Worm (Caenorhabditis elegans): ENCODE results near the gene srp-7.

srp-7 gene

DNA sequence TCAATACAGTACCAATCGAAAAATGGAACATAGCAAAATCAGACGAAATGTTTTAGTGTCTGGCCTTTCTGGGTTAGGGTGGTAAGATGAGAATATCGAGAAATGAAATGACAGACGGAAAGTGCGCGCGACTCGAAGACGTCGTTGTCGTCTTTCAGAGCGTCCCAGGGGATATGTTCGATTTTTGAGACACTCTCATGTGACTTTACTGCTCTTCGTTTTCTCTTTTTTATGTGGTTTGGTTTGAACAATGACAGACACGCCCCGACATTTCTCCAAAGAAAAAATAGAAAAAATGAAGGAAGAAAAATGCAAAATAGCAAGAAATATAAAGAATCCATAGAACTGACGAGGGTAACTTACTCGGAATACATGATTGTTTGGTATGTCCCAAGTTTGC, 31.6 kb downstream of the srp-7 start:
- TF ChIP-seq blmp-1 (tag; optimal IDR thresholded peaks at IDR 0.05; ENCODE audit: insufficient read depth) (no peak), mab-5 (tag; optimal IDR thresholded peaks at IDR 0.05) (peak; percentile 17)

DNA sequence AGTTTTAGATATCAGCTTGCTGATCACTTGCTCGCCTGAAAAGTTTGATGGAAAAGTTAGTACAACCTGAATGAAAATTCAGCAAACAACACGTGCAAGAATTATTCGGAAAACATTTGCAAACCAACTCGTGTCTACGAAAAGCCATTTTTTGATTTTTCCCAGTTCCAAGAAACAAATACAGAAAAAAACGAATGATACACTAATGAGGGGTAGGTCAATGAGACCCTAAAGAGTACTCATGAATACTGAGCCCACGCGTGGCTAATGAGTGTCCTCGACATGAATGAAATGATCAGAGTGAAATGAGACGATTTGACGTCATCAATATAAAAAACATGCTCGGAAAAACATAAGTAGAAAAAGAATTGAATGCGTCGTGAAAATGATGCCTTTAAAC, 33.1 kb downstream of the srp-7 start:
- peak; percentile 1 for TF ChIP-seq nhr-21 (tag; optimal IDR thresholded peaks at IDR 0.05)
- TF ChIP-seq crh-2 (tag; optimal IDR thresholded peaks at IDR 0.05): peak; percentile 7
- TF ChIP-seq sma-9 (GFP tag; optimal IDR thresholded peaks at IDR 0.05): peak; percentile 44
- TF ChIP-seq sma-9 (tag; optimal IDR thresholded peaks at IDR 0.05): no peak
- TF ChIP-seq unc-39 (tag; optimal IDR thresholded peaks at IDR 0.05): no peak
- no peak for TF ChIP-seq ztf-4 (tag; optimal IDR thresholded peaks at IDR 0.05)
- TF ChIP-seq F13H6.1 (tag; optimal IDR thresholded peaks at IDR 0.05): no peak
- TF ChIP-seq nhr-23 (tag; optimal IDR thresholded peaks at IDR 0.05): no peak
- TF ChIP-seq nhr-6 (tag; optimal IDR thresholded peaks at IDR 0.05): no peak
- no peak for TF ChIP-seq nhr-237 (tag; optimal IDR thresholded peaks at IDR 0.05)
- TF ChIP-seq nhr-77 (tag; optimal IDR thresholded peaks at IDR 0.05): no peak
- no peak for TF ChIP-seq gmeb-1 (tag; optimal IDR thresholded peaks at IDR 0.05)
- TF ChIP-seq lsy-2 (tag; optimal IDR thresholded peaks at IDR 0.05): peak in 1 of 2 experiments; percentile 28
- no peak for TF ChIP-seq egl-27 (tag; optimal IDR thresholded peaks at IDR 0.05)
- peak; percentile 21 for TF ChIP-seq C34F6.9 (tag; optimal IDR thresholded peaks at IDR 0.05)
- no peak for TF ChIP-seq ceh-16 (tag; optimal IDR thresholded peaks at IDR 0.05)

DNA sequence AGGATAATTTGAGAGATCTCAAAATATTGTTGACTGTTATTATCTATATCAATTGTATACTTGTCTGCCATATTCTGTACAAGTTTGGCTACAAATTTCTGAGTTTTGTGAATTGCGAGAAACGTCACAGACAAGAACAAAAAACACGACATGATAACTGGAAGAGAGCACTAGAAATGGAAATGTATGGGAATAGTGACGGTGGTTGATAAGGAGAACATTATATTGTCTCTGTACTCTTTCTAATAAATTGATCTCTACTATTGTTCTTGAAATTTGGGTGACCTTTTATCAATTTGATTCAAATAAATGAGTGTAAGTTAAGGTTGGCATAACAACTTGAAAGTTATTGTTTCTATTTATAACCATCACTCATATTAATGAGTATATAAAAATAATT, 33.9 kb downstream of the srp-7 start:
- TF ChIP-seq gmeb-1 (tag; optimal IDR thresholded peaks at IDR 0.05) (peak; percentile 8), sma-9 (GFP tag; optimal IDR thresholded peaks at IDR 0.05) (peak; percentile 25), sma-9 (tag; optimal IDR thresholded peaks at IDR 0.05) (no peak), fos-1 (tag; optimal IDR thresholded peaks at IDR 0.05) (peak; percentile 68), nhr-77 (tag; optimal IDR thresholded peaks at IDR 0.05) (no peak), nhr-21 (tag; optimal IDR thresholded peaks at IDR 0.05) (no peak), R02D3.7 (tag; optimal IDR thresholded peaks at IDR 0.05) (no peak), nhr-12 (tag; optimal IDR thresholded peaks at IDR 0.05) (no peak)

ce11 chrV:8213868-8214267, 34.9 kb downstream of the srp-7 start, which contains the start of gene K07C11.7:
TSS of gene K07C11.7 (minus strand) at chrV:8213968.
- TF ChIP-seq nhr-10 (tag; optimal IDR thresholded peaks at IDR 0.05) (no peak), alr-1 (tag; optimal IDR thresholded peaks at IDR 0.05) (no peak), nhr-129 (tag; optimal IDR thresholded peaks at IDR 0.05) (no peak), dmd-4 (tag; optimal IDR thresholded peaks at IDR 0.05) (no peak), fos-1 (tag; optimal IDR thresholded peaks at IDR 0.05) (no peak), nhr-77 (tag; optimal IDR thresholded peaks at IDR 0.05) (no peak), ZK546.5 (tag; optimal IDR thresholded peaks at IDR 0.05) (no peak), sma-9 (GFP tag; optimal IDR thresholded peaks at IDR 0.05) (no peak), sma-9 (tag; optimal IDR thresholded peaks at IDR 0.05) (no peak), gmeb-1 (tag; optimal IDR thresholded peaks at IDR 0.05) (no peak)

- TF ChIP-seq unc-55 (GFP tag; optimal IDR thresholded peaks at IDR 0.05) (peak; percentile 68), ztf-11 (tag; optimal IDR thresholded peaks at IDR 0.05) (no peak), C34F6.9 (tag; optimal IDR thresholded peaks at IDR 0.05) (peak; percentile 20), ama-1 (optimal IDR thresholded peaks at IDR 0.05) (peak; percentile 5)
Measured at ce11 chrV:8215158-8215557, 36.2 kb downstream of the srp-7 start.

DNA sequence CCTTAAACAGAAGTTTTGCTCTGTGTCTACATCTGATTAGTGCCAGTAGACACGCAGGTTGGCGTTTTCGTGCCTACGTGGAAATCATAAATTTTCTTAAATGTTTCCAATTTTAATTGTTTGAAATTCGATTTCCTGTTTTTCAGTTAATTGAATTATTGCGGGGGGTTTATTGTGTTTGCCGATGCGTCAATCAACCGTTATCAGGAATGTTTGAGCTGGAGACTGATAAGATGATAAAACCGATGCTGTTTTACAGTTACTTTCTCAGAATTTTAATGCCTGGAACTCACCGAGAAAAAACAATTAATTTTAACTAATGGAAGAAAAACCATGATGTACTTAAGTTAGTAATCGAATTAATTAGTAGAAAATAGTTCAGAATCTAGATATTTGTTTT, 38.2 kb downstream of the srp-7 start:
- TF ChIP-seq gmeb-1 (tag; optimal IDR thresholded peaks at IDR 0.05): peak; percentile 23
- TF ChIP-seq unc-39 (tag; optimal IDR thresholded peaks at IDR 0.05): no peak
- TF ChIP-seq crh-2 (tag; optimal IDR thresholded peaks at IDR 0.05): peak; percentile 12
- no peak for TF ChIP-seq nhr-23 (tag; optimal IDR thresholded peaks at IDR 0.05)
- peak; percentile 13 for TF ChIP-seq F13H6.1 (tag; optimal IDR thresholded peaks at IDR 0.05)
- TF ChIP-seq fos-1 (tag; optimal IDR thresholded peaks at IDR 0.05): peak; percentile 71
- peak; percentile 23 for TF ChIP-seq sma-9 (GFP tag; optimal IDR thresholded peaks at IDR 0.05)
- no peak for TF ChIP-seq sma-9 (tag; optimal IDR thresholded peaks at IDR 0.05)

DNA sequence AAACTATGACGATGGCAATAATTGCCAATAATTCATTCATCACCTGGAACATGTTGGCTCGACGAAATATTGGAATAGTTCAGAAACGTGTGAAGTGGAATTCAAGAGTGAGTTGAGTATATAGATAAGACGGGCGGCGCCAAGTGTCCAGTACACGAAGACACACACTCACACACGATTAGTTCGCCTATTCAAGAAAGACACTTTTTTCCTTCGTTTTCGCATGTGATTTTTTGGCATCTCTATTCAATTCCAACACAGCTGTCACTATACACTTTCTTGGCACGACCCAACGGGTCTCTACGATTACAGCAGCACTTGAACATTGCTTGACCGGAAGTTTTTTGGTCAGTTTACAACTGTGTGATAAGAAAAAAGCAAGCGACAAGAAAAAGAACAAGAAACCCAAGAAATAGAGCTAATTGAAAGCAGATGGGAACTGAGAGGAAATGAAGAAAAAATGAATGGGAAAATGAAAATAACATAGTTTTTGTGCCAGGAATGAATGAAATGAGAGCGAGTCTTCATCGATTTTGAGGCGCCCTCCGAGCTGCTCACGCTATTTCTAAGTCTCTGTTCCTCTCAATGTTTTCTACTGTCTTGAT, 38.8 kb downstream of the srp-7 start, which contains the start of gene K07C11.8:
Gene K07C11.8 (minus strand): TSS at position 224 of the 605 bp plus-strand sequence.
- TF ChIP-seq ceh-82 (tag; optimal IDR thresholded peaks at IDR 0.05) (no peak), R02D3.7 (tag; optimal IDR thresholded peaks at IDR 0.05) (no peak), nhr-21 (tag; optimal IDR thresholded peaks at IDR 0.05) (no peak), alr-1 (tag; optimal IDR thresholded peaks at IDR 0.05) (no peak), nhr-129 (tag; optimal IDR thresholded peaks at IDR 0.05) (no peak), fos-1 (tag; optimal IDR thresholded peaks at IDR 0.05) (peak; percentile 11), unc-55 (GFP tag; optimal IDR thresholded peaks at IDR 0.05) (peak; percentile 39)
